Worm (Caenorhabditis elegans) whole organism, L4 larva: ENCODE data around the gene hda-11.

Experiments
- D1046.2 ChIP-seq: fragments of 200-800 bp; sonication (Bioruptor generic); IDR thresholded peaks from 2 replicates; pipeline ENCODE4 v1.3.6; 2022; ENCODE audit warnings: missing genetic modification characterization, missing compliant biosample characterization
- F10B5.3 ChIP-seq: sonication (generic microtip); optimal IDR thresholded peaks from 2 replicates; lab custom pipeline; 2016; ENCODE audit warnings: mild to moderate bottlenecking, missing genetic modification characterization, missing compliant biosample characterization
- F26F4.8 ChIP-seq: fragments of 200-800 bp; sonication (Bioruptor generic); conservative IDR thresholded peaks from 2 replicates; pipeline ENCODE4 v1.3.6; 2022; ENCODE audit warnings: missing genetic modification characterization, missing compliant biosample characterization
- F49E8.2 ChIP-seq: sonication (generic microtip); optimal IDR thresholded peaks from 2 replicates; lab custom pipeline; 2016; ENCODE audit warnings: missing compliant biosample characterization, mild to moderate bottlenecking, missing genetic modification characterization, borderline replicate concordance
- T20F7.1 ChIP-seq: fragments of 200-800 bp; sonication (Bioruptor generic); optimal IDR thresholded peaks from 2 replicates; lab custom pipeline; 2018; ENCODE audit warnings: mild to moderate bottlenecking, missing genetic modification characterization, missing compliant biosample characterization
- Y105C5A.15 ChIP-seq: fragments of 200-800 bp; sonication (Bioruptor generic); IDR thresholded peaks from 2 replicates; pipeline ENCODE4 v1.3.6; 2022; ENCODE audit warnings: missing genetic modification characterization, missing compliant biosample characterization
- Y5F2A.4 ChIP-seq: fragments of 200-800 bp; sonication (Bioruptor generic); optimal IDR thresholded peaks from 2 replicates; lab custom pipeline; 2018; ENCODE audit warnings: mild to moderate bottlenecking, missing genetic modification characterization, missing compliant biosample characterization
- Y75B8A.6 ChIP-seq: fragments of 200-800 bp; sonication (Bioruptor generic); IDR thresholded peaks from 2 replicates; pipeline ENCODE4 v1.3.6; 2022; ENCODE audit warnings: missing genetic modification reagents, missing genetic modification characterization, missing compliant biosample characterization
- ama-1 ChIP-seq: fragments of 150-350 bp; optimal IDR thresholded peaks from 2 replicates; lab custom pipeline; 2014; ENCODE audit warnings: inconsistent platforms, mixed read lengths
- ceh-32 ChIP-seq: sonication (generic microtip); optimal IDR thresholded peaks from 2 replicates; lab custom pipeline; 2016; ENCODE audit warnings: mild to moderate bottlenecking, missing genetic modification characterization, missing compliant biosample characterization; ENCODE audit not compliant: poor library complexity
- ceh-62 ChIP-seq: sonication (generic microtip); optimal IDR thresholded peaks from 2 replicates; lab custom pipeline; 2017; ENCODE audit warnings: missing biosample characterization, missing genetic modification characterization
- cey-2 ChIP-seq: sonication (generic microtip); optimal IDR thresholded peaks from 3 replicates; lab custom pipeline; 2017; ENCODE audit warnings: missing genetic modification characterization, mild to moderate bottlenecking, missing compliant biosample characterization, antibody characterized with exemption, borderline replicate concordance; ENCODE audit not compliant: insufficient read depth
- daf-16 ChIP-seq, 3 experiments: sonication (generic microtip); optimal IDR thresholded peaks; 2 replicates each; lab custom pipeline; 2016 to 2017; ENCODE audit warnings: missing genetic modification characterization in 3 of 3, missing genetic modification reagents in 3 of 3, mild to moderate bottlenecking in 2 of 3, missing compliant biosample characterization in 2 of 3, missing biosample characterization in 1 of 3, moderate library complexity in 1 of 3
- dmd-6 ChIP-seq: fragments of 200-800 bp; sonication (Bioruptor generic); IDR thresholded peaks from 2 replicates; pipeline ENCODE4 v1.3.6; 2022; ENCODE audit warnings: missing genetic modification reagents, missing genetic modification characterization, missing compliant biosample characterization
- egl-43 ChIP-seq: fragments of 200-800 bp; sonication (Bioruptor generic); IDR thresholded peaks from 2 replicates; pipeline ENCODE4 v1.3.6; 2022; ENCODE audit warnings: missing genetic modification reagents, missing genetic modification characterization, missing compliant biosample characterization
- fos-1 ChIP-seq: fragments of 150-350 bp; optimal IDR thresholded peaks from 2 replicates; lab custom pipeline; 2014; ENCODE audit warnings: missing biosample characterization, missing genetic modification characterization
- gei-8 ChIP-seq: fragments of 200-800 bp; sonication (Bioruptor generic); optimal IDR thresholded peaks from 2 replicates; lab custom pipeline; 2018; ENCODE audit warnings: mild to moderate bottlenecking, missing genetic modification characterization, missing compliant biosample characterization
- hif-1 ChIP-seq, 2 experiments: sonication (generic microtip); optimal IDR thresholded peaks; 2 replicates each; lab custom pipeline; 2016 to 2017; ENCODE audit warnings: missing compliant biosample characterization in 2 of 2, missing genetic modification characterization in 2 of 2, missing genetic modification reagents in 2 of 2, missing genotype in 2 of 2, mild to moderate bottlenecking in 1 of 2
- hlh-11 ChIP-seq: fragments of 200-800 bp; sonication (Bioruptor generic); optimal IDR thresholded peaks from 2 replicates; lab custom pipeline; 2018; ENCODE audit warnings: mild to moderate bottlenecking, missing genetic modification characterization, missing compliant biosample characterization
- hlh-30 ChIP-seq: sonication (generic microtip); optimal IDR thresholded peaks from 2 replicates; lab custom pipeline; 2017; ENCODE audit warnings: antibody characterized with exemption, mild to moderate bottlenecking, missing genetic modification characterization, missing compliant biosample characterization; ENCODE audit not compliant: insufficient read depth
- lin-1 ChIP-seq: fragments of 200-800 bp; sonication (Bioruptor generic); IDR thresholded peaks from 2 replicates; pipeline ENCODE4 v1.3.6; 2022; ENCODE audit warnings: missing genetic modification reagents, missing genetic modification characterization, missing compliant biosample characterization
- lin-15B ChIP-seq: fragments of 150-350 bp; sonication (generic microtip); optimal IDR thresholded peaks from 3 replicates; lab custom pipeline; 2014; ENCODE audit warnings: missing biosample characterization, missing genetic modification characterization
- lin-38 ChIP-seq: fragments of 200-800 bp; sonication (Bioruptor generic); IDR thresholded peaks from 2 replicates; pipeline ENCODE4 v1.3.6; 2022; ENCODE audit warnings: missing genetic modification reagents, missing genetic modification characterization, missing compliant biosample characterization
- lsy-2 ChIP-seq, 2 experiments: fragments of 150-350 bp in 1 of 2; sonication (generic microtip) in 1 of 2; optimal IDR thresholded peaks; 2 replicates each; lab custom pipeline; 2014 to 2017; ENCODE audit warnings: missing biosample characterization in 2 of 2, missing genetic modification characterization in 2 of 2
- madf-9 ChIP-seq: fragments of 200-800 bp; sonication (Bioruptor generic); conservative IDR thresholded peaks from 2 replicates; pipeline ENCODE4 v1.3.6; 2022; ENCODE audit warnings: missing genetic modification reagents, missing genetic modification characterization, missing compliant biosample characterization
- mdl-1 ChIP-seq, 2 experiments: fragments of 150-350 bp in 1 of 2; sonication (generic microtip) in 1 of 2; optimal IDR thresholded peaks; 2 replicates each; lab custom pipeline; 2014 to 2017; ENCODE audit warnings: missing biosample characterization in 2 of 2, missing genetic modification characterization in 2 of 2
- mes-2 ChIP-seq: sonication (generic microtip); optimal IDR thresholded peaks from 2 replicates; lab custom pipeline; 2016; ENCODE audit warnings: missing genotype, mild to moderate bottlenecking, missing genetic modification characterization, missing compliant biosample characterization; ENCODE audit not compliant: poor library complexity, severe bottlenecking
- mxl-2 ChIP-seq: fragments of 200-800 bp; sonication (Bioruptor generic); conservative IDR thresholded peaks from 2 replicates; pipeline ENCODE4 v1.3.6; 2022; ENCODE audit warnings: missing genetic modification reagents, missing genetic modification characterization, missing compliant biosample characterization
- mxl-3 ChIP-seq: fragments of 200-800 bp; sonication (Bioruptor generic); optimal IDR thresholded peaks from 2 replicates; lab custom pipeline; 2018; ENCODE audit warnings: mild to moderate bottlenecking, missing genetic modification characterization, missing compliant biosample characterization
- nhr-10 ChIP-seq: fragments of 150-350 bp; optimal IDR thresholded peaks from 2 replicates; lab custom pipeline; 2014; ENCODE audit warnings: missing biosample characterization, missing genetic modification characterization
- nhr-102 ChIP-seq: sonication (generic microtip); optimal IDR thresholded peaks from 2 replicates; lab custom pipeline; 2016; ENCODE audit warnings: mild to moderate bottlenecking, missing genetic modification characterization, moderate library complexity, missing compliant biosample characterization
- nhr-11 ChIP-seq: fragments of 150-350 bp; optimal IDR thresholded peaks from 2 replicates; lab custom pipeline; 2014; ENCODE audit warnings: missing biosample characterization, missing genetic modification characterization
- nhr-48 ChIP-seq: sonication (generic microtip); optimal IDR thresholded peaks from 2 replicates; lab custom pipeline; 2016; ENCODE audit warnings: mild to moderate bottlenecking, missing genetic modification characterization, missing compliant biosample characterization
- nhr-6 ChIP-seq: fragments of 150-350 bp; optimal IDR thresholded peaks from 2 replicates; lab custom pipeline; 2014; ENCODE audit warnings: missing biosample characterization, missing genetic modification characterization
- php-3 ChIP-seq: fragments of 200-800 bp; sonication (Bioruptor generic); IDR thresholded peaks from 2 replicates; pipeline ENCODE4 v1.3.6; 2022; ENCODE audit warnings: missing genetic modification reagents, missing genetic modification characterization, missing compliant biosample characterization
- pqm-1 ChIP-seq: sonication (generic microtip); optimal IDR thresholded peaks from 2 replicates; lab custom pipeline; 2017; ENCODE audit warnings: missing biosample characterization, missing genetic modification characterization
- sdz-12 ChIP-seq: fragments of 200-800 bp; sonication (Bioruptor generic); optimal IDR thresholded peaks from 2 replicates; lab custom pipeline; 2018; ENCODE audit warnings: mild to moderate bottlenecking, missing genetic modification characterization, missing compliant biosample characterization
- set-16 ChIP-seq: fragments of 200-800 bp; sonication (Bioruptor generic); IDR thresholded peaks from 2 replicates; pipeline ENCODE4 v1.3.6; 2022; ENCODE audit warnings: missing genetic modification reagents, missing genetic modification characterization, missing compliant biosample characterization
- snpc-1.2 ChIP-seq: fragments of 200-800 bp; sonication (Bioruptor generic); IDR thresholded peaks from 2 replicates; pipeline ENCODE4 v1.3.6; 2022; ENCODE audit warnings: missing genetic modification reagents, missing genetic modification characterization, missing compliant biosample characterization
- spr-1 ChIP-seq: sonication (generic microtip); optimal IDR thresholded peaks from 2 replicates; lab custom pipeline; 2016; ENCODE audit warnings: mild to moderate bottlenecking, missing genetic modification characterization, missing compliant biosample characterization
- spr-3 ChIP-seq: fragments of 200-800 bp; sonication (Bioruptor generic); optimal IDR thresholded peaks from 2 replicates; lab custom pipeline; 2018; ENCODE audit warnings: mild to moderate bottlenecking, missing genetic modification characterization, missing compliant biosample characterization
- tag-97 ChIP-seq: fragments of 200-800 bp; sonication (Bioruptor generic); IDR thresholded peaks from 2 replicates; pipeline ENCODE4 v1.3.6; 2022; ENCODE audit warnings: missing genetic modification characterization, missing compliant biosample characterization
- unc-62 ChIP-seq, 3 experiments: fragments of 150-350 bp in 1 of 3; sonication (generic microtip); optimal IDR thresholded peaks in 2 of 3; peaks in 1 of 3; 1 replicate in 1 of 3; 2 replicates in 2 of 3; lab custom pipeline; 2014 to 2017; ENCODE audit warnings: missing biosample characterization in 3 of 3, missing genetic modification characterization in 3 of 3, missing genetic modification reagents in 3 of 3, missing genotype in 1 of 3
- vab-7 ChIP-seq: fragments of 200-800 bp; sonication (Bioruptor generic); IDR thresholded peaks from 2 replicates; pipeline ENCODE4 v1.3.6; 2022; ENCODE audit warnings: missing genetic modification reagents, missing genetic modification characterization, missing compliant biosample characterization
- zag-1 ChIP-seq: fragments of 150-350 bp; optimal IDR thresholded peaks from 2 replicates; lab custom pipeline; 2014; ENCODE audit warnings: missing biosample characterization, missing genetic modification characterization
- zip-11 ChIP-seq: fragments of 200-800 bp; sonication (Bioruptor generic); IDR thresholded peaks from 2 replicates; pipeline ENCODE4 v1.3.6; 2022; ENCODE audit warnings: missing genetic modification characterization, missing compliant biosample characterization

The hda-11 gene

DNA sequence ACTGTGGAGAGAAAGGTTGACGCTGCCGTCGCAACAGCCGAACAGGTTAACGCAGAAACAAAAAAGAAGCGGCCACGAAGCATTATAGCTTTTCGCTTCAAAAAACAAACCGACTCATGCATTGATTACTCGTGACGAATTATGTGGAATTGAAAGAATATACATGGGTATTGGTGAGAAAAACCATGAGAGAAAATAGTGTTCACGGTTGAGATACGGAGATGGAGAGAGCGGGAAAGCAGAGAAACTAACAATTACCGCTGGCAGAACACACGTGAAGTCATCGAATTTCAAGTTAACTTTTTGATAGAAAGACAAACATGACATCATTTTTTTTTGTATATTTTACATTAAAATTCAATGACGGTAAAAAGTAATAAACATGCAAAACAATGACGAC lies 9.3 kb downstream of the hda-11 start (continued):
- TF ChIP-seq nhr-102 (tag; lab: Kevin White, UChicago): no peak
- TF ChIP-seq daf-16 (GFP tag; optimal IDR thresholded peaks at IDR 0.05; lab: Kevin White, UChicago): no peak
- peak; percentile 39 for TF ChIP-seq daf-16 (tag; optimal IDR thresholded peaks at IDR 0.05; lab: Kevin White, UChicago)
- TF ChIP-seq Y5F2A.4 (GFP tag; lab: Kevin White, UChicago): no peak
- TF ChIP-seq tag-97: no peak
- TF ChIP-seq dmd-6 (GFP tag; lab: Robert Waterston, UW): peak; percentile 37
- TF ChIP-seq nhr-11: no peak
- no peak for TF ChIP-seq madf-9 (GFP tag; lab: Robert Waterston, UW)
- peak in 1 of 2 experiments; percentile 48 for TF ChIP-seq lsy-2 (tag; optimal IDR thresholded peaks at IDR 0.05; lab: Kevin White, UChicago)
- 0 out of 2 replicates have a peak, but pooled peaks have one; percentile 26 for TF ChIP-seq egl-43 (GFP tag; lab: Robert Waterston, UW)
- no peak for TF ChIP-seq gei-8
- peak; percentile 8 for TF ChIP-seq T20F7.1 (GFP tag; lab: Kevin White, UChicago)
- no peak for TF ChIP-seq spr-3 (GFP tag; lab: Kevin White, UChicago)
- no peak for TF ChIP-seq lin-15B (tag; lab: Kevin White, UChicago)
- no peak for TF ChIP-seq F49E8.2 (tag; lab: Kevin White, UChicago)
- no peak for TF ChIP-seq nhr-10 (tag; lab: Kevin White, UChicago)
- TF ChIP-seq ceh-32 (tag; lab: Kevin White, UChicago): no peak
- TF ChIP-seq F26F4.8: 0 out of 2 replicates have a peak, but pooled peaks have one; percentile 34
- TF ChIP-seq mxl-3: peak; percentile 19
- peak; percentile 36 for TF ChIP-seq hlh-11 (tag; lab: Kevin White, UChicago)
- TF ChIP-seq D1046.2 (GFP tag; lab: Robert Waterston, UW): no peak
- no peak for TF ChIP-seq spr-1
- peak; percentile 2 for TF ChIP-seq pqm-1 (tag; lab: Kevin White, UChicago)
- TF ChIP-seq zip-11 (GFP tag; lab: Robert Waterston, UW): no peak
- TF ChIP-seq Y75B8A.6 (GFP tag; lab: Robert Waterston, UW): no peak
- peak; percentile 29 for TF ChIP-seq lin-38 (GFP tag; lab: Robert Waterston, UW)
- no peak for TF ChIP-seq unc-62 (GFP tag; optimal IDR thresholded peaks at IDR 0.05 in 1 of 2; lab: Kevin White, UChicago)
- TF ChIP-seq unc-62 (tag; optimal IDR thresholded peaks at IDR 0.05; lab: Kevin White, UChicago): no peak
- no peak for TF ChIP-seq zag-1 (tag; lab: Kevin White, UChicago)
- TF ChIP-seq fos-1 (tag; lab: Kevin White, UChicago): no peak
- TF ChIP-seq mes-2 (tag; lab: Kevin White, UChicago): peak; percentile 41
- peak; percentile 79 for TF ChIP-seq hlh-30 (tag; lab: Kevin White, UChicago)
- TF ChIP-seq mxl-2 (GFP tag; lab: Robert Waterston, UW): no peak
- TF ChIP-seq php-3 (GFP tag; lab: Robert Waterston, UW): no peak
- TF ChIP-seq Y105C5A.15: no peak
- no peak for TF ChIP-seq snpc-1.2 (GFP tag; lab: Robert Waterston, UW)
- TF ChIP-seq cey-2: no peak
- TF ChIP-seq mdl-1 (tag; optimal IDR thresholded peaks at IDR 0.05; lab: Kevin White, UChicago): peak in 1 of 2 experiments; percentile 71
- TF ChIP-seq nhr-48 (tag; lab: Kevin White, UChicago): no peak

DNA sequence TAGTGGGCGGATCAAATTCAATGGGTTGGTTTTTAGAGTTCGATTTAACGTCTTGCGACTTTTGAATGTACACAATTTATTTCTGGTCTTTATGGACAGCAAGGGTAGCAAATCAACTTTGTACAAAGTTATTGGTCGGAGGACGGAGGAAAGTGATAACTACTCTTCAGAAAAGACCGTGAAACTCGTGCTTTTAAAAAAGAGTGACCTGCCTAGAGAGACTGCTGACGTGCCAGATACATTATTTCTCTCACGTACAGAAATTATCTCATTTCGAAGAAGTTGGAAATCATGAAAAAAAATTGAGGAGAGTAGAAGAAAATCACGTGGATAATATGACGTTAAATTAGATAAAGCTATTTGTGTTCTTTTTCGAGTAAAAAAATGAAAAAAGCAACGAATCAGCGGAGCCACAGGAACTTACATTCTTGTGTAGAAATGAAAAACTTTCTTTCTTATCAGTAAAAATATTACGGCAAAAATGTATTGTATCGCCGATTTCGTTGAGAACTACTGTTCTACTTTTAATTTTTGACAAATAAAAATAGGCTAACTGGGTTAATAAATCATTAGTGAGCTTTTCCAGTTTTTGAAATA lies 10.2 kb downstream of the hda-11 start, which contains the start of gene ppm-1.A:
Gene ppm-1.A, minus strand, starts transcription at position 294 of the 597 bp plus-strand sequence.
- TF ChIP-seq nhr-10 (tag; lab: Kevin White, UChicago) (no peak), F49E8.2 (tag; lab: Kevin White, UChicago) (no peak), sdz-12 (GFP tag; lab: Kevin White, UChicago) (no peak), lin-1 (GFP tag; lab: Robert Waterston, UW) (no peak), ceh-62 (no peak), F26F4.8 (no peak), F10B5.3 (tag; lab: Kevin White, UChicago) (no peak), ama-1 (lab: Kevin White, UChicago) (peak; percentile 18), ceh-32 (tag; lab: Kevin White, UChicago) (no peak), mes-2 (tag; lab: Kevin White, UChicago) (no peak), nhr-102 (tag; lab: Kevin White, UChicago) (no peak), dmd-6 (GFP tag; lab: Robert Waterston, UW) (peak; percentile 46), mxl-3 (no peak), nhr-6 (no peak), hif-1 (tag; optimal IDR thresholded peaks at IDR 0.05; lab: Kevin White, UChicago) (peak in 1 of 2 experiments; percentile 63), set-16 (GFP tag; lab: Robert Waterston, UW) (no peak), lsy-2 (tag; optimal IDR thresholded peaks at IDR 0.05; lab: Kevin White, UChicago) (peak in 1 of 2 experiments; percentile 21), vab-7 (GFP tag; lab: Robert Waterston, UW) (no peak), lin-38 (GFP tag; lab: Robert Waterston, UW) (no peak)
